Fruit fly (Drosophila melanogaster): ENCODE measurements around the gene CG43693.

Gene CG43693

dm6 chr3L:11051271-11051670, at the start of gene CG43693:
Gene CG43693 (minus strand): TSS chr3L:11051371.
- TF ChIP-seq noc (tag; optimal IDR thresholded peaks at IDR 0.05), result no peak

- TF ChIP-seq noc (tag; optimal IDR thresholded peaks at IDR 0.05), result peak; percentile 94
Measured at dm6 chr3L:11097982-11098663, 47.0 kb upstream of the CG43693 start, which contains the start of the genes Irbp18 and APP-BP1. Gene Irbp18 (minus strand): TSS chr3L:11098186. Gene APP-BP1 (plus strand): TSS chr3L:11098412.

- TF ChIP-seq noc (tag; optimal IDR thresholded peaks at IDR 0.05), result no peak
Measured at dm6 chr3L:11096195-11096908, 45.2 kb upstream of the CG43693 start, which contains the start of the genes CG46439, Iyd and CG33947. Gene CG46439 (minus strand): TSS chr3L:11096245. Gene Iyd (minus strand): TSS chr3L:11096245. Gene CG33947 (plus strand): TSS chr3L:11096496.

DNA sequence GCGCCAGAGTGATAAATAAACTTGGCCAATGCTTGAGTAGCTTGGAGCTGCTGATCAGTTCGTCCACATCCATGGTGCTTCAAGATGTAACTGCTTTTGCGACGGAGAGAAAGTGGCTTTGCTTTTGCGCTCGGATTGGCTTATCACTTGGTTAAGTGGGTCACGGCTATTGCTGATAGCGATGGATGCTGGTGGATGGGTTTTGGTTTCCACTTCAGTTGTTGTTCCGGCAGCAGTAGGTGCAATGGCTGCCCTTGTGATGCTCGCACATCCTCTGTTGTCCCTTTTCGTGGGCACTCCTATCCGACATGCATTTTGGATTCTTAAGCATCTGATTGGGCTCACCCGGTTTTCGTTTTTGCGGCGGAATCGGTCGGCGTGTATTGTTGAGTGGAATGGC, 43.1 kb upstream of the CG43693 start:
- TF ChIP-seq noc (tag; optimal IDR thresholded peaks at IDR 0.05), result no peak

DNA sequence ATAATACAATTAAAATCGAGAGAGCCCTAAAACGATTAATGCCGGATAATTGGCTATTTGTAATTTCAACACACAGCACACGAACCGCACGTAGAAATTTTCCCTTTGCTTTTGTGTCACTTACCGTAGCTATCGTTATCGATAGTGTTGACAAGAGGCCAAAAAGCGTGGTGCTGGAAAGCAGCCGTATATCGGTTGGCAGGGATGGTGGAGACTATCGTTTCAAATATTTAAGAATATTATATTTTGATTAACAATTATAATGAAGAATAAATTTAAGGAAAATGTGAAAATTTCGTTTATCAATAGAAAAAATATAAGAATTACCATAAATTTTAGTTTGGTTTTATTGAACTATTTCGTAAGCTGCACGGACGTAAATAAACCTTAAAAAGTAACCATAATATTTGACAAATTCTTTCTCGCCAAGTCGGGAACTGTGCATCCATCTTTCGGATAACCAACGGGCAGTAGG, 41.9 kb upstream of the CG43693 start, which contains the start of gene JIL-1:
TSS of gene JIL-1 (minus strand) at position 148 of the 475 bp plus-strand sequence.
- TF ChIP-seq noc (tag; optimal IDR thresholded peaks at IDR 0.05), result peak; percentile 18

- no peak for TF ChIP-seq noc (tag; optimal IDR thresholded peaks at IDR 0.05)
Measured at dm6 chr3L:11092610-11092961, 41.4 kb upstream of the CG43693 start.

DNA sequence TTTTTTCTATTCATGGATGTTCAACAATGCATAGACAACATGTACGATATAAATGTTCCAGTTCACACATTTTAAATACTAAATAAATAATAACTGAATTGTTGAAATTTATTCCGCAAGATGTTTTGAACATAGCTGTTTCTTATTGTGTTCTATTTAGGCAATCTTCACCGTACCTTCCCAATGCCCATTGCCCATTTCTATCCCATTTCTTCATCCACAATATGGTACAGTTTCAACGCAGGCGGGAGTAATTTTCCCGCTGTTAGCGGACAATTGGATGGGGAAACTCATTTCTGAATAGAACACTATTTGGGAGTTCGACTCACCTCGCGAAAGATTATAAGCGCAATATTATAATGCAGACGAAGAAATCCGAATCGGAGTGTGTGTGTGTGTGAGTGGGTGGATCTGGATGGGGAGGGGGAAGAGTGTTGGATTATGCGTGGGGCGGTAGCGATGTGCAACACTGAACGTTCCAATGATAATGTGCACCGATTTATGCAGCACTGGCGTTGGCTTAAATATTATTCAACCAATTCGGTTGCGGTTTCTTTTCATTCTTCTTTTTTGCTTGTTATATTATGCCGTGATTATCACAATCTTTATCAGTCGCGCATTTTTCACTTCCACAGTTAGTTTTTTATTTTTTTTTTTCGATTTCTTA, 40.9 kb upstream of the CG43693 start:
- peak; percentile 1 for TF ChIP-seq noc (tag; optimal IDR thresholded peaks at IDR 0.05)

dm6 chr3L:11089805-11090440, 38.8 kb upstream of the CG43693 start:
- TF ChIP-seq noc (tag; optimal IDR thresholded peaks at IDR 0.05), result peak; percentile 81

dm6 chr3L:11085810-11086209, 34.6 kb upstream of the CG43693 start:
- no peak for TF ChIP-seq noc (tag; optimal IDR thresholded peaks at IDR 0.05)

dm6 chr3L:11084557-11085231, 33.5 kb upstream of the CG43693 start:
- TF ChIP-seq noc (tag; optimal IDR thresholded peaks at IDR 0.05), result peak; percentile 93

dm6 chr3L:11083605-11084004, 32.4 kb upstream of the CG43693 start:
- no peak for TF ChIP-seq noc (tag; optimal IDR thresholded peaks at IDR 0.05)

dm6 chr3L:11074043-11074853, 23.1 kb upstream of the CG43693 start, which contains the start of the genes Pfdn2 and Noc1:
Gene Pfdn2 (minus strand): TSS chr3L:11074388.
Gene Noc1 (plus strand): TSS chr3L:11074769.
- TF ChIP-seq noc (tag; optimal IDR thresholded peaks at IDR 0.05), result no peak

DNA sequence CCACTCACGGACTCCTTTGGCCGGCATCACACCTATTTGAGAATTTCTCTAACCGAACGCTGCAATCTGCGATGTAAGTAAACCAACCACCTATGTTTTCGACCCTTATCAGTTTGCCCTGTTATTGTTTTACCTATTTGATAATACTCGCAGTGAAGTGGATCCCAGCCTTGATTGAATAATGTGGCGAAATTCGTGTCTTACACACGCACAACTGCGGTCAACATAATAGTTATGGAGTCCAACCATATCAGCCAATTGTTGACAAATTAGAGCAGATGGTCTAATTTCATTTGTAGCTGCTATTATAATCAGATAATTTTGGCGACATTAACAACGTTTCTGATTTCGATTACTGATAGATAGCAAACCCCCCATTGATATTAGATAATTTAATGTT, 19.9 kb upstream of the CG43693 start:
- no peak for TF ChIP-seq noc (tag; optimal IDR thresholded peaks at IDR 0.05)

DNA sequence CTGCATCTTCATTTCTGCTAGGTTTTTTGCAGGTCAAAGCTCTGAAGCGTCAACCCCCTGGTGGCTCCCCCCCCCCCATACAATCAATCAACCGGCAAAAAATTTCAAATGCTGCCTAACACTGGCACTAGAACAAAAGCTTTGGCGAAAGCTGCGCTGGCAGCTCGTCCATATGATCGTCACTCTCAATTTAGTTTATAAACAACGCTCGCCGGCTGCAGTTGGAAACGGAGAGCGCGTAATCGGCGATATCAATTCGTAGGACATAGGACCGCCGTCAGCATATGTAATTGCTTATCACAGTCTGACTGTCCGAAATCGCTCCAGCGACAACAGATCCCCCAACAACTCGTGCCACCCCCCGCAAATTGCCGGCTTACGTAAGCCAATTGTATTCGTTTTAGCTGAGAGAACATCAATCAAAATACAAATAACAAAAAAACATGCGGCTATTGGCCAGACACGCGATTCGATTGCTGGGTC, 19.2 kb upstream of the CG43693 start, which contains the start of gene Mocs1:
TSS of gene Mocs1 (plus strand) at position 155 of the 483 bp plus-strand sequence.
- peak; percentile 67 for TF ChIP-seq noc (tag; optimal IDR thresholded peaks at IDR 0.05)

Data from whole organism, larva.